Worm (Caenorhabditis elegans) whole organism, L3 larva: ENCODE measurements around the gene T27A8.2.
A peak's percentile ranks its signal among the peaks of the same experiment; 100 is the strongest.

ENCODE experiments used
- R02D3.7 ChIP-seq: fragments of 150-350 bp; optimal IDR thresholded peaks from 2 replicates; lab custom pipeline; 2014; ENCODE audit warnings: missing biosample characterization, missing genetic modification characterization
- aly-2 ChIP-seq: fragments of 150-350 bp; optimal IDR thresholded peaks from 2 replicates; lab custom pipeline; 2014; ENCODE audit warnings: missing biosample characterization, missing genetic modification characterization
- ama-1 ChIP-seq: fragments of 150-350 bp; optimal IDR thresholded peaks from 2 replicates; lab custom pipeline; 2018
- ceh-28 ChIP-seq: fragments of 150-350 bp; optimal IDR thresholded peaks from 2 replicates; lab custom pipeline; 2014; ENCODE audit warnings: missing biosample characterization, missing genetic modification reagents, missing genetic modification characterization
- ceh-82 ChIP-seq: fragments of 150-350 bp; optimal IDR thresholded peaks from 2 replicates; lab custom pipeline; 2014; ENCODE audit warnings: missing biosample characterization, missing genetic modification characterization
- ceh-9 ChIP-seq: sonication (generic microtip); optimal IDR thresholded peaks from 2 replicates; lab custom pipeline; 2018; ENCODE audit warnings: missing biosample characterization, missing genetic modification characterization
- daf-12 ChIP-seq: fragments of 150-350 bp; optimal IDR thresholded peaks from 2 replicates; lab custom pipeline; 2014; ENCODE audit warnings: missing biosample characterization, missing genetic modification reagents, missing genetic modification characterization
- egl-27 ChIP-seq: sonication (generic microtip); optimal IDR thresholded peaks from 4 replicates; lab custom pipeline; 2017; ENCODE audit warnings: missing biosample characterization, missing genetic modification reagents, missing genetic modification characterization
- egl-5 ChIP-seq: fragments of 150-350 bp; optimal IDR thresholded peaks from 2 replicates; lab custom pipeline; 2017; ENCODE audit warnings: missing biosample characterization, missing genetic modification reagents, missing genetic modification characterization, inconsistent platforms
- elt-1 ChIP-seq: fragments of 150-350 bp; optimal IDR thresholded peaks from 2 replicates; lab custom pipeline; 2014; ENCODE audit warnings: missing biosample characterization, missing genetic modification characterization
- elt-2 ChIP-seq: sonication (generic microtip); optimal IDR thresholded peaks from 2 replicates; lab custom pipeline; 2016; ENCODE audit warnings: missing genetic modification reagents, mild to moderate bottlenecking, missing genetic modification characterization, missing compliant biosample characterization
- eor-1 ChIP-seq, 2 experiments: fragments of 150-350 bp; optimal IDR thresholded peaks; 2 replicates each; lab custom pipeline; 2014 to 2018; ENCODE audit warnings: missing biosample characterization in 2 of 2, missing genetic modification characterization in 2 of 2
- fkh-10 ChIP-seq: sonication (generic microtip); optimal IDR thresholded peaks from 2 replicates; lab custom pipeline; 2017; ENCODE audit warnings: missing biosample characterization, missing genetic modification reagents, missing genetic modification characterization
- fos-1 ChIP-seq: fragments of 150-350 bp; optimal IDR thresholded peaks from 2 replicates; lab custom pipeline; 2014; ENCODE audit warnings: missing biosample characterization, missing genetic modification characterization
- hmg-11 ChIP-seq: sonication (generic microtip); optimal IDR thresholded peaks from 2 replicates; lab custom pipeline; 2016; ENCODE audit warnings: missing genetic modification characterization, missing compliant biosample characterization
- jun-1 ChIP-seq: fragments of 150-350 bp; optimal IDR thresholded peaks from 2 replicates; lab custom pipeline; 2014; ENCODE audit warnings: missing biosample characterization, missing genetic modification reagents, missing genetic modification characterization
- lin-15B ChIP-seq: fragments of 150-350 bp; optimal IDR thresholded peaks from 2 replicates; lab custom pipeline; 2014; ENCODE audit warnings: missing biosample characterization, missing genetic modification characterization
- lin-39 ChIP-seq: fragments of 150-350 bp; optimal IDR thresholded peaks from 2 replicates; lab custom pipeline; 2018; ENCODE audit warnings: missing biosample characterization, missing genetic modification reagents, missing genetic modification characterization
- lsy-12 ChIP-seq: sonication (generic microtip); optimal IDR thresholded peaks from 2 replicates; lab custom pipeline; 2016; ENCODE audit warnings: mild to moderate bottlenecking, missing genetic modification characterization, missing compliant biosample characterization
- mdl-1 ChIP-seq: fragments of 150-350 bp; optimal IDR thresholded peaks from 2 replicates; lab custom pipeline; 2014; ENCODE audit warnings: missing biosample characterization, missing genetic modification characterization
- mml-1 ChIP-seq: fragments of 150-350 bp; sonication (generic microtip); optimal IDR thresholded peaks from 3 replicates; lab custom pipeline; 2014; ENCODE audit warnings: missing biosample characterization, missing genetic modification characterization
- nfya-1 ChIP-seq: sonication (generic microtip); optimal IDR thresholded peaks from 2 replicates; lab custom pipeline; 2017; ENCODE audit warnings: missing genetic modification characterization, mild to moderate bottlenecking, missing compliant biosample characterization, antibody characterized with exemption, moderate library complexity; ENCODE audit not compliant: insufficient read depth
- nhr-11 ChIP-seq: fragments of 150-350 bp; optimal IDR thresholded peaks from 2 replicates; lab custom pipeline; 2014; ENCODE audit warnings: missing biosample characterization, missing genetic modification characterization
- nhr-12 ChIP-seq: fragments of 150-350 bp; optimal IDR thresholded peaks from 2 replicates; lab custom pipeline; 2014; ENCODE audit warnings: missing biosample characterization, missing genetic modification characterization
- nhr-23 ChIP-seq: fragments of 150-350 bp; optimal IDR thresholded peaks from 2 replicates; lab custom pipeline; 2014; ENCODE audit warnings: missing biosample characterization, missing genetic modification reagents, missing genetic modification characterization
- nhr-237 ChIP-seq: fragments of 150-350 bp; optimal IDR thresholded peaks from 2 replicates; lab custom pipeline; 2014; ENCODE audit warnings: missing biosample characterization, missing genetic modification characterization
- nhr-25 ChIP-seq: sonication (generic microtip); optimal IDR thresholded peaks from 2 replicates; lab custom pipeline; 2017; ENCODE audit warnings: missing biosample characterization, missing genetic modification characterization
- nhr-43 ChIP-seq: sonication (generic microtip); optimal IDR thresholded peaks from 2 replicates; lab custom pipeline; 2016; ENCODE audit warnings: mild to moderate bottlenecking, missing genetic modification characterization, missing compliant biosample characterization; ENCODE audit not compliant: poor library complexity, severe bottlenecking
- nhr-67 ChIP-seq: fragments of 150-350 bp; optimal IDR thresholded peaks from 2 replicates; lab custom pipeline; 2014; ENCODE audit warnings: missing biosample characterization, missing genetic modification characterization
- nhr-77 ChIP-seq: fragments of 150-350 bp; optimal IDR thresholded peaks from 2 replicates; lab custom pipeline; 2014; ENCODE audit warnings: missing biosample characterization, missing genetic modification characterization
- pha-4 ChIP-seq: fragments of 150-350 bp; optimal IDR thresholded peaks from 2 replicates; lab custom pipeline; 2014; ENCODE audit warnings: missing biosample characterization, missing genetic modification reagents, missing genetic modification characterization
- pqm-1 ChIP-seq: fragments of 150-350 bp; optimal IDR thresholded peaks from 2 replicates; lab custom pipeline; 2017; ENCODE audit warnings: missing biosample characterization, missing genetic modification characterization, inconsistent platforms
- sea-2 ChIP-seq: fragments of 150-350 bp; sonication (generic microtip); optimal IDR thresholded peaks from 4 replicates; lab custom pipeline; 2014; ENCODE audit warnings: missing biosample characterization, missing genetic modification reagents, missing genetic modification characterization
- skn-1 ChIP-seq: fragments of 150-350 bp; optimal IDR thresholded peaks from 2 replicates; lab custom pipeline; 2014; ENCODE audit warnings: missing biosample characterization, missing genetic modification characterization
- snpc-4 ChIP-seq: fragments of 150-350 bp; optimal IDR thresholded peaks from 2 replicates; lab custom pipeline; 2014; ENCODE audit warnings: missing biosample characterization, missing genetic modification characterization
- tbx-2 ChIP-seq: sonication (generic microtip); optimal IDR thresholded peaks from 2 replicates; lab custom pipeline; 2016; ENCODE audit warnings: mild to moderate bottlenecking, missing genetic modification characterization, missing compliant biosample characterization
- unc-39 ChIP-seq: sonication (generic microtip); optimal IDR thresholded peaks from 4 replicates; lab custom pipeline; 2017; ENCODE audit warnings: missing biosample characterization, missing genetic modification characterization
- zag-1 ChIP-seq: fragments of 150-350 bp; optimal IDR thresholded peaks from 2 replicates; lab custom pipeline; 2014; ENCODE audit warnings: missing biosample characterization, missing genetic modification characterization
- ztf-4 ChIP-seq: fragments of 150-350 bp; optimal IDR thresholded peaks from 2 replicates; lab custom pipeline; 2014; ENCODE audit warnings: missing biosample characterization, missing genetic modification characterization

Gene T27A8.2

ce11 chrX:16041808-16042207 lies 16.9 kb downstream of the T27A8.2 start (continued):
- no peak for TF ChIP-seq lsy-12 (tag; lab: Kevin White, UChicago)
- TF ChIP-seq pha-4 (tag; lab: Kevin White, UChicago): peak; percentile 18
- TF ChIP-seq daf-12: no peak
- no peak for TF ChIP-seq snpc-4 (tag; lab: Kevin White, UChicago)

- TF ChIP-seq pha-4 (tag; lab: Kevin White, UChicago) (peak; percentile 77), mml-1 (tag; lab: Kevin White, UChicago) (no peak), hmg-11 (tag; lab: Kevin White, UChicago) (peak; percentile 69), lin-39 (tag; lab: Kevin White, UChicago) (peak; percentile 51), nhr-11 (tag; lab: Kevin White, UChicago) (no peak), egl-5 (peak; percentile 58), nfya-1 (tag; lab: Kevin White, UChicago) (peak; percentile 41), elt-2 (tag; lab: Kevin White, UChicago) (peak; percentile 44), nhr-25 (peak; percentile 31)
Measured at ce11 chrX:16040207-16040716, 18.5 kb downstream of the T27A8.2 start, which contains the start of gene B0395.3. TSS of gene B0395.3 (minus strand) at chrX:16040257.

- TF ChIP-seq ztf-4 (no peak), pqm-1 (tag; lab: Kevin White, UChicago) (peak; percentile 52), elt-2 (tag; lab: Kevin White, UChicago) (peak; percentile 57), nhr-12 (tag; lab: Kevin White, UChicago) (no peak), ama-1 (no peak), eor-1 (tag; optimal IDR thresholded peaks at IDR 0.05; lab: Kevin White, UChicago) (no peak), egl-27 (tag; lab: Kevin White, UChicago) (no peak), nfya-1 (tag; lab: Kevin White, UChicago) (no peak), mml-1 (tag; lab: Kevin White, UChicago) (no peak), daf-12 (no peak), sea-2 (GFP tag; lab: Kevin White, UChicago) (no peak), egl-5 (no peak), nhr-43 (tag; lab: Kevin White, UChicago) (no peak), unc-39 (no peak), ceh-28 (no peak), pha-4 (tag; lab: Kevin White, UChicago) (no peak), ceh-9 (no peak)
Measured at ce11 chrX:16039173-16039572, 19.6 kb downstream of the T27A8.2 start.

ce11 chrX:16030506-16030905 lies 28.2 kb downstream of the T27A8.2 start, which contains the start of gene mboa-1:
TSS of gene mboa-1 (plus strand) at chrX:16030806.
- TF ChIP-seq tbx-2 (tag; lab: Kevin White, UChicago) (no peak), nhr-12 (tag; lab: Kevin White, UChicago) (no peak), lin-39 (tag; lab: Kevin White, UChicago) (no peak), egl-27 (tag; lab: Kevin White, UChicago) (no peak), zag-1 (tag; lab: Kevin White, UChicago) (no peak), hmg-11 (tag; lab: Kevin White, UChicago) (no peak), R02D3.7 (tag; lab: Kevin White, UChicago) (no peak)
- TF ChIP-seq, all 47 proteins: peak for 0

ce11 chrX:16028980-16029379 lies 29.8 kb downstream of the T27A8.2 start:
- no peak for TF ChIP-seq ceh-9
- no peak for TF ChIP-seq lsy-12 (tag; lab: Kevin White, UChicago)
- TF ChIP-seq nhr-77: no peak
- TF ChIP-seq nhr-25: no peak
- no peak for TF ChIP-seq eor-1 (tag; optimal IDR thresholded peaks at IDR 0.05; lab: Kevin White, UChicago)
- TF ChIP-seq nfya-1 (tag; lab: Kevin White, UChicago): no peak
- no peak for TF ChIP-seq fkh-10 (GFP tag; lab: Kevin White, UChicago)
- no peak for TF ChIP-seq nhr-67 (tag; lab: Kevin White, UChicago)
- no peak for TF ChIP-seq fos-1 (tag; lab: Kevin White, UChicago)
- TF ChIP-seq nhr-237 (tag; lab: Kevin White, UChicago): no peak
- TF ChIP-seq, all 47 proteins: peak for 0

ce11 chrX:16024558-16024957 lies 34.2 kb downstream of the T27A8.2 start:
- TF ChIP-seq tbx-2 (tag; lab: Kevin White, UChicago): peak; percentile 64
- TF ChIP-seq ztf-4: no peak
- TF ChIP-seq aly-2 (tag; lab: Kevin White, UChicago): no peak
- TF ChIP-seq eor-1 (tag; optimal IDR thresholded peaks at IDR 0.05; lab: Kevin White, UChicago): no peak
- no peak for TF ChIP-seq nhr-67 (tag; lab: Kevin White, UChicago)
- peak; percentile 60 for TF ChIP-seq fkh-10 (GFP tag; lab: Kevin White, UChicago)
- peak; percentile 20 for TF ChIP-seq ceh-82 (tag; lab: Kevin White, UChicago)
- TF ChIP-seq lin-15B (tag; lab: Kevin White, UChicago): peak; percentile 49
- peak; percentile 45 for TF ChIP-seq nhr-23 (tag; lab: Kevin White, UChicago)
- peak; percentile 42 for TF ChIP-seq R02D3.7 (tag; lab: Kevin White, UChicago)
- TF ChIP-seq ama-1: no peak
- no peak for TF ChIP-seq fos-1 (tag; lab: Kevin White, UChicago)
- peak; percentile 83 for TF ChIP-seq nfya-1 (tag; lab: Kevin White, UChicago)
- TF ChIP-seq mml-1 (tag; lab: Kevin White, UChicago): no peak
- TF ChIP-seq nhr-12 (tag; lab: Kevin White, UChicago): no peak
- TF ChIP-seq mdl-1 (tag; lab: Kevin White, UChicago): peak; percentile 80
- no peak for TF ChIP-seq nhr-43 (tag; lab: Kevin White, UChicago)
- TF ChIP-seq ceh-9: no peak
- peak; percentile 71 for TF ChIP-seq ceh-28
- TF ChIP-seq jun-1 (tag; lab: Kevin White, UChicago): peak; percentile 59
- peak; percentile 46 for TF ChIP-seq skn-1 (tag; lab: Kevin White, UChicago)
- TF ChIP-seq elt-1 (tag; lab: Kevin White, UChicago): peak; percentile 32
- peak; percentile 83 for TF ChIP-seq pha-4 (tag; lab: Kevin White, UChicago)
- peak; percentile 47 for TF ChIP-seq lsy-12 (tag; lab: Kevin White, UChicago)
